Worm (Caenorhabditis elegans) whole organism, early embryonic: Measurements from ENCODE around the gene srh-283.

Experiments used
- B0310.2 ChIP-seq: sonication (generic microtip); optimal IDR thresholded peaks from 2 replicates; lab custom pipeline; 2016; ENCODE audit warnings: mild to moderate bottlenecking, missing genetic modification characterization, missing compliant biosample characterization
- F13C5.2 ChIP-seq: sonication (generic microtip); optimal IDR thresholded peaks from 2 replicates; lab custom pipeline; 2017; ENCODE audit warnings: mild to moderate bottlenecking, missing genetic modification characterization, inconsistent platforms, missing compliant biosample characterization
- aly-1 ChIP-seq: sonication (generic microtip); optimal IDR thresholded peaks from 2 replicates; lab custom pipeline; 2016; ENCODE audit warnings: missing genetic modification characterization, missing compliant biosample characterization
- ama-1 ChIP-seq: fragments of 150-350 bp; optimal IDR thresholded peaks from 2 replicates; lab custom pipeline; 2014
- ceh-13 ChIP-seq: fragments of 200-800 bp; sonication (Bioruptor generic); optimal IDR thresholded peaks from 2 replicates; lab custom pipeline; 2018; ENCODE audit warnings: mild to moderate bottlenecking, missing genetic modification characterization, missing compliant biosample characterization
- ceh-36 ChIP-seq: sonication (generic microtip); optimal IDR thresholded peaks from 2 replicates; lab custom pipeline; 2016; ENCODE audit warnings: missing genetic modification characterization, inconsistent platforms, missing compliant biosample characterization
- ets-7 ChIP-seq: sonication (generic microtip); optimal IDR thresholded peaks from 2 replicates; lab custom pipeline; 2016; ENCODE audit warnings: missing genotype, missing genetic modification characterization, missing compliant biosample characterization
- flt-1 ChIP-seq: fragments of 200-800 bp; sonication (Bioruptor generic); IDR thresholded peaks from 2 replicates; pipeline ENCODE4 v1.3.6; 2022; ENCODE audit warnings: missing genetic modification characterization, missing compliant biosample characterization
- hmbx-1 ChIP-seq: sonication (generic microtip); optimal IDR thresholded peaks from 2 replicates; lab custom pipeline; 2016; ENCODE audit warnings: mild to moderate bottlenecking, missing genetic modification characterization, missing compliant biosample characterization
- hmg-4 ChIP-seq: fragments of 200-800 bp; sonication (Bioruptor generic); optimal IDR thresholded peaks from 2 replicates; lab custom pipeline; 2018; ENCODE audit warnings: mild to moderate bottlenecking, missing genetic modification characterization, missing compliant biosample characterization
- hnd-1 ChIP-seq: sonication (generic microtip); optimal IDR thresholded peaks from 2 replicates; lab custom pipeline; 2016; ENCODE audit warnings: missing genetic modification characterization, missing compliant biosample characterization
- pes-1 ChIP-seq: fragments of 200-800 bp; sonication (Bioruptor generic); IDR thresholded peaks from 2 replicates; pipeline ENCODE4 v1.3.6; 2022; ENCODE audit warnings: missing genetic modification reagents, missing genetic modification characterization, missing compliant biosample characterization
- scrt-1 ChIP-seq: fragments of 200-800 bp; sonication (Bioruptor generic); IDR thresholded peaks from 2 replicates; pipeline ENCODE4 v1.3.6; 2022; ENCODE audit warnings: missing genetic modification characterization, missing compliant biosample characterization
- sea-1 ChIP-seq: fragments of 200-800 bp; sonication (Bioruptor generic); conservative IDR thresholded peaks from 2 replicates; pipeline ENCODE4 v1.3.6; 2022; ENCODE audit warnings: missing genetic modification characterization, missing compliant biosample characterization
- tbx-11 ChIP-seq: fragments of 200-800 bp; sonication (Bioruptor generic); IDR thresholded peaks from 2 replicates; pipeline ENCODE4 v1.3.6; 2022; ENCODE audit warnings: missing genetic modification characterization, missing compliant biosample characterization
- tbx-37 ChIP-seq: fragments of 200-800 bp; sonication (Bioruptor generic); conservative IDR thresholded peaks from 2 replicates; pipeline ENCODE4 v1.3.6; 2022; ENCODE audit warnings: missing genetic modification reagents, missing genetic modification characterization, missing compliant biosample characterization
- tra-4 ChIP-seq: sonication (generic microtip); optimal IDR thresholded peaks from 2 replicates; lab custom pipeline; 2017; ENCODE audit warnings: missing genetic modification characterization, missing compliant biosample characterization

The srh-283 gene

ce11 chrV:17783542-17783941 lies 18.4 kb downstream of the srh-283 start, which contains the start of gene srab-12:
Gene srab-12 (minus strand): TSS chrV:17783642.
- TF ChIP-seq tbx-11 (GFP tag; lab: Robert Waterston, UW) (no peak), F13C5.2 (tag; lab: Kevin White, UChicago) (no peak), ets-7 (tag; lab: Kevin White, UChicago) (no peak), aly-1 (tag; lab: Kevin White, UChicago) (no peak), flt-1 (no peak), pes-1 (GFP tag; lab: Robert Waterston, UW) (no peak), ceh-13 (GFP tag; lab: Kevin White, UChicago) (no peak), ama-1 (lab: Kevin White, UChicago) (no peak), ceh-36 (tag; lab: Kevin White, UChicago) (no peak), hmbx-1 (no peak), tbx-37 (GFP tag; lab: Robert Waterston, UW) (no peak), scrt-1 (GFP tag; lab: Robert Waterston, UW) (no peak), B0310.2 (tag; lab: Kevin White, UChicago) (no peak), sea-1 (GFP tag; lab: Robert Waterston, UW) (no peak), hmg-4 (GFP tag; lab: Kevin White, UChicago) (no peak), hnd-1 (no peak), tra-4 (no peak)

ce11 chrV:17784363-17784762 lies 19.2 kb downstream of the srh-283 start:
- no peak for TF ChIP-seq hmg-4 (GFP tag; lab: Kevin White, UChicago)
- no peak for TF ChIP-seq tbx-11 (GFP tag; lab: Robert Waterston, UW)
- TF ChIP-seq hnd-1 = no peak
- TF ChIP-seq ama-1 (lab: Kevin White, UChicago) = no peak
- TF ChIP-seq tbx-37 (GFP tag; lab: Robert Waterston, UW) = no peak
- no peak for TF ChIP-seq tra-4
- no peak for TF ChIP-seq hmbx-1
- no peak for TF ChIP-seq B0310.2 (tag; lab: Kevin White, UChicago)
- no peak for TF ChIP-seq ceh-36 (tag; lab: Kevin White, UChicago)
- no peak for TF ChIP-seq scrt-1 (GFP tag; lab: Robert Waterston, UW)
- TF ChIP-seq ceh-13 (GFP tag; lab: Kevin White, UChicago) = no peak
- no peak for TF ChIP-seq sea-1 (GFP tag; lab: Robert Waterston, UW)
- TF ChIP-seq F13C5.2 (tag; lab: Kevin White, UChicago) = no peak
- no peak for TF ChIP-seq ets-7 (tag; lab: Kevin White, UChicago)
- no peak for TF ChIP-seq aly-1 (tag; lab: Kevin White, UChicago)
- TF ChIP-seq pes-1 (GFP tag; lab: Robert Waterston, UW) = no peak

- no peak for TF ChIP-seq aly-1 (tag; lab: Kevin White, UChicago)
- no peak for TF ChIP-seq B0310.2 (tag; lab: Kevin White, UChicago)
- TF ChIP-seq sea-1 (GFP tag; lab: Robert Waterston, UW) = no peak
- TF ChIP-seq tbx-37 (GFP tag; lab: Robert Waterston, UW) = no peak
- no peak for TF ChIP-seq ama-1 (lab: Kevin White, UChicago)
- TF ChIP-seq tra-4 = no peak
- TF ChIP-seq pes-1 (GFP tag; lab: Robert Waterston, UW) = no peak
- TF ChIP-seq hmbx-1 = no peak
- no peak for TF ChIP-seq F13C5.2 (tag; lab: Kevin White, UChicago)
- TF ChIP-seq hnd-1 = no peak
- no peak for TF ChIP-seq ceh-13 (GFP tag; lab: Kevin White, UChicago)
- TF ChIP-seq ceh-36 (tag; lab: Kevin White, UChicago) = no peak
- no peak for TF ChIP-seq ets-7 (tag; lab: Kevin White, UChicago)
- TF ChIP-seq scrt-1 (GFP tag; lab: Robert Waterston, UW) = no peak
- no peak for TF ChIP-seq tbx-11 (GFP tag; lab: Robert Waterston, UW)
These were observed 25.0 kb downstream of the srh-283 start, which contains the start of gene srh-290 for ce11 chrV:17790191-17790590. Gene srh-290 (plus strand): TSS chrV:17790491.

ce11 chrV:17793986-17794385 lies 28.8 kb downstream of the srh-283 start, which contains the start of gene srh-289:
Gene srh-289 (minus strand): TSS chrV:17794086.
- TF ChIP-seq ceh-36 (tag; lab: Kevin White, UChicago) (no peak), ama-1 (lab: Kevin White, UChicago) (no peak), flt-1 (no peak), ets-7 (tag; lab: Kevin White, UChicago) (no peak), sea-1 (GFP tag; lab: Robert Waterston, UW) (no peak), hmbx-1 (no peak), B0310.2 (tag; lab: Kevin White, UChicago) (no peak), tra-4 (no peak), F13C5.2 (tag; lab: Kevin White, UChicago) (no peak), tbx-37 (GFP tag; lab: Robert Waterston, UW) (no peak), pes-1 (GFP tag; lab: Robert Waterston, UW) (no peak), hmg-4 (GFP tag; lab: Kevin White, UChicago) (no peak), aly-1 (tag; lab: Kevin White, UChicago) (no peak), scrt-1 (GFP tag; lab: Robert Waterston, UW) (no peak), hnd-1 (no peak), ceh-13 (GFP tag; lab: Kevin White, UChicago) (no peak), tbx-11 (GFP tag; lab: Robert Waterston, UW) (no peak)

ce11 chrV:17795655-17796054 lies 30.5 kb downstream of the srh-283 start, which contains the start of gene srh-288:
Gene srh-288 (minus strand): TSS chrV:17795755.
- TF ChIP-seq tbx-37 (GFP tag; lab: Robert Waterston, UW) (no peak), hnd-1 (no peak), sea-1 (GFP tag; lab: Robert Waterston, UW) (no peak), ets-7 (tag; lab: Kevin White, UChicago) (no peak), aly-1 (tag; lab: Kevin White, UChicago) (no peak), F13C5.2 (tag; lab: Kevin White, UChicago) (no peak), hmg-4 (GFP tag; lab: Kevin White, UChicago) (no peak), B0310.2 (tag; lab: Kevin White, UChicago) (no peak), ceh-36 (tag; lab: Kevin White, UChicago) (no peak), ama-1 (lab: Kevin White, UChicago) (no peak), tra-4 (no peak), ceh-13 (GFP tag; lab: Kevin White, UChicago) (no peak), scrt-1 (GFP tag; lab: Robert Waterston, UW) (no peak), tbx-11 (GFP tag; lab: Robert Waterston, UW) (no peak)

- no peak for TF ChIP-seq flt-1
- TF ChIP-seq F13C5.2 (tag; lab: Kevin White, UChicago) = no peak
- no peak for TF ChIP-seq sea-1 (GFP tag; lab: Robert Waterston, UW)
- no peak for TF ChIP-seq aly-1 (tag; lab: Kevin White, UChicago)
- no peak for TF ChIP-seq ama-1 (lab: Kevin White, UChicago)
- TF ChIP-seq tra-4 = no peak
- no peak for TF ChIP-seq pes-1 (GFP tag; lab: Robert Waterston, UW)
- no peak for TF ChIP-seq scrt-1 (GFP tag; lab: Robert Waterston, UW)
- TF ChIP-seq hmbx-1 = no peak
- no peak for TF ChIP-seq ets-7 (tag; lab: Kevin White, UChicago)
- no peak for TF ChIP-seq B0310.2 (tag; lab: Kevin White, UChicago)
- TF ChIP-seq tbx-37 (GFP tag; lab: Robert Waterston, UW) = no peak
- no peak for TF ChIP-seq hnd-1
- TF ChIP-seq tbx-11 (GFP tag; lab: Robert Waterston, UW) = no peak
- no peak for TF ChIP-seq ceh-36 (tag; lab: Kevin White, UChicago)
- no peak for TF ChIP-seq ceh-13 (GFP tag; lab: Kevin White, UChicago)
These were observed 33.6 kb downstream of the srh-283 start, which contains the start of gene srx-18 for ce11 chrV:17798789-17799188. Gene srx-18 (minus strand): TSS chrV:17798889.
